Fruit fly (Drosophila melanogaster) whole organism, wandering third instar larva: ENCODE data around the gene CG42661.

Source experiments
- Abd-B ChIP-seq: fragments of >200 bp; optimal IDR thresholded peaks from 2 replicates; lab custom pipeline; 2017; ENCODE audit warnings: missing biosample characterization, missing genetic modification characterization
- CG32264 ChIP-seq: fragments of 200-800 bp; sonication (Bioruptor generic); optimal IDR thresholded peaks from 2 replicates; lab custom pipeline; 2016; ENCODE audit warnings: missing biosample characterization, missing genetic modification characterization
- CG9705 ChIP-seq: fragments of 200-800 bp; sonication (Bioruptor generic); optimal IDR thresholded peaks from 2 replicates; lab custom pipeline; 2018; ENCODE audit warnings: missing biosample characterization, mild to moderate bottlenecking, missing genetic modification characterization
- CrebA ChIP-seq: fragments of 200-800 bp; sonication (Bioruptor generic); optimal IDR thresholded peaks from 2 replicates; lab custom pipeline; 2016; ENCODE audit warnings: missing biosample characterization, mild to moderate bottlenecking, missing genetic modification characterization, borderline replicate concordance
- Dfd ChIP-seq: fragments of >200 bp; optimal IDR thresholded peaks from 2 replicates; lab custom pipeline; 2017; ENCODE audit warnings: missing biosample characterization, missing genetic modification characterization
- Dif ChIP-seq: fragments of 200-275, 200-300 bp; sonication (Bioruptor generic); optimal IDR thresholded peaks from 2 replicates; lab custom pipeline; 2018; ENCODE audit warnings: missing biosample characterization, missing genetic modification characterization; ENCODE audit not compliant: partially characterized antibody
- GATAd ChIP-seq: sonication (Bioruptor generic); optimal IDR thresholded peaks from 2 replicates; lab custom pipeline; 2016; ENCODE audit warnings: missing biosample characterization, missing genetic modification characterization
- HLH106 ChIP-seq: fragments of 200-800 bp; optimal IDR thresholded peaks from 3 replicates; lab custom pipeline; 2019; ENCODE audit warnings: missing biosample characterization, mild to moderate bottlenecking, missing genetic modification characterization, moderate library complexity
- Hnf4 ChIP-seq: fragments of 200-800 bp; sonication (Bioruptor generic); optimal IDR thresholded peaks from 2 replicates; lab custom pipeline; 2016; ENCODE audit warnings: missing biosample characterization, mild to moderate bottlenecking, missing genetic modification characterization
- Hr78 ChIP-seq: fragments of >200 bp; optimal IDR thresholded peaks from 2 replicates; lab custom pipeline; 2017; ENCODE audit warnings: missing biosample characterization, missing genetic modification characterization
- Hr83 ChIP-seq: fragments of 200-300 bp; sonication (Bioruptor generic); optimal IDR thresholded peaks from 2 replicates; lab custom pipeline; 2016; ENCODE audit warnings: missing biosample characterization, mild to moderate bottlenecking, missing genetic modification characterization, moderate library complexity; ENCODE audit not compliant: poor library complexity, severe bottlenecking
- Jra ChIP-seq: sonication (Bioruptor generic); optimal IDR thresholded peaks from 2 replicates; lab custom pipeline; 2016; ENCODE audit warnings: missing biosample characterization, missing genetic modification characterization
- Mio ChIP-seq: sonication (Bioruptor generic); optimal IDR thresholded peaks from 2 replicates; lab custom pipeline; 2016; ENCODE audit warnings: missing biosample characterization, missing genetic modification characterization
- Myc ChIP-seq: fragments of >200 bp; optimal IDR thresholded peaks from 2 replicates; lab custom pipeline; 2017
- N ChIP-seq: fragments of >200 bp; optimal IDR thresholded peaks from 2 replicates; lab custom pipeline; 2018; ENCODE audit warnings: missing biosample characterization, missing external identifiers, missing genetic modification characterization
- OdsH ChIP-seq: fragments of 200-800 bp; sonication (Bioruptor generic); optimal IDR thresholded peaks from 2 replicates; lab custom pipeline; 2016; ENCODE audit warnings: missing biosample characterization, mild to moderate bottlenecking, missing genetic modification characterization
- Rel ChIP-seq, 2 experiments: fragments of 200-800 bp; sonication (Bioruptor generic) in 1 of 2; optimal IDR thresholded peaks; 2 replicates in 1 of 2; 3 replicates in 1 of 2; lab custom pipeline; 2016 to 2019; ENCODE audit warnings: mild to moderate bottlenecking in 2 of 2, missing biosample characterization in 2 of 2, missing genetic modification characterization in 2 of 2, moderate library complexity in 1 of 2
- Vsx2 ChIP-seq: fragments of 200-300, 225-300 bp; sonication (Bioruptor generic); optimal IDR thresholded peaks from 2 replicates; lab custom pipeline; 2018; ENCODE audit warnings: missing biosample characterization, missing genetic modification characterization; ENCODE audit not compliant: partially characterized antibody
- br ChIP-seq: fragments of 200-800 bp; sonication (Bioruptor generic); optimal IDR thresholded peaks from 2 replicates; lab custom pipeline; 2016; ENCODE audit warnings: missing biosample characterization, missing genetic modification characterization
- brk ChIP-seq: fragments of 200-800 bp; sonication (Bioruptor generic); optimal IDR thresholded peaks from 2 replicates; lab custom pipeline; 2016; ENCODE audit warnings: missing biosample characterization, mild to moderate bottlenecking, missing genetic modification characterization
- dl ChIP-seq, 2 experiments: fragments of 175-275, 200-275 bp in 1 of 2; fragments of 200-275 bp in 1 of 2; sonication (Bioruptor generic); optimal IDR thresholded peaks; lab custom pipeline; 2018; ENCODE audit warnings: mild to moderate bottlenecking in 2 of 2, missing biosample characterization in 2 of 2, missing genetic modification characterization in 2 of 2, moderate library complexity in 2 of 2; ENCODE audit not compliant: partially characterized antibody in 2 of 2, insufficient read depth in 1 of 2
- dmrt93B ChIP-seq: fragments of 200-800 bp; sonication (Bioruptor generic); optimal IDR thresholded peaks from 2 replicates; lab custom pipeline; 2018; ENCODE audit warnings: missing biosample characterization, mild to moderate bottlenecking, missing genetic modification characterization
- dsf ChIP-seq: sonication (Bioruptor generic); optimal IDR thresholded peaks from 2 replicates; lab custom pipeline; 2016; ENCODE audit warnings: missing biosample characterization, missing genetic modification characterization, borderline replicate concordance
- ey ChIP-seq: fragments of 200-800 bp; sonication (Bioruptor generic); optimal IDR thresholded peaks from 2 replicates; lab custom pipeline; 2016; ENCODE audit warnings: missing biosample characterization, missing genetic modification characterization
- foxo ChIP-seq, 2 experiments: fragments of 200-800 bp; sonication (Bioruptor generic); optimal IDR thresholded peaks; 2 replicates in 1 of 2; 3 replicates in 1 of 2; lab custom pipeline; 2016 to 2017; ENCODE audit warnings: missing biosample characterization in 2 of 2, missing genetic modification characterization in 2 of 2
- fru ChIP-seq: fragments of 200-800 bp; sonication (Bioruptor generic); optimal IDR thresholded peaks from 3 replicates; lab custom pipeline; 2016; ENCODE audit warnings: missing biosample characterization, mild to moderate bottlenecking, missing genetic modification characterization
- h ChIP-seq: fragments of 200-800 bp; sonication (Bioruptor generic); optimal IDR thresholded peaks from 3 replicates; lab custom pipeline; 2016; ENCODE audit warnings: missing biosample characterization, mild to moderate bottlenecking, missing genetic modification characterization
- lola ChIP-seq: fragments of >200 bp; optimal IDR thresholded peaks from 2 replicates; lab custom pipeline; 2017; ENCODE audit warnings: missing biosample characterization, missing genetic modification characterization
- pan ChIP-seq: fragments of >200 bp; optimal IDR thresholded peaks from 2 replicates; lab custom pipeline; 2017
- rgr ChIP-seq: fragments of 200-800 bp; sonication (Bioruptor generic); optimal IDR thresholded peaks from 3 replicates; lab custom pipeline; 2016; ENCODE audit warnings: missing biosample characterization, mild to moderate bottlenecking, missing genetic modification characterization
- sage ChIP-seq: fragments of 200-800 bp; sonication (Bioruptor generic); optimal IDR thresholded peaks from 2 replicates; lab custom pipeline; 2016; ENCODE audit warnings: missing biosample characterization, mild to moderate bottlenecking, missing genetic modification characterization
- sv ChIP-seq: fragments of 200-800 bp; sonication (Bioruptor generic); optimal IDR thresholded peaks from 3 replicates; lab custom pipeline; 2016; ENCODE audit warnings: missing biosample characterization, missing genetic modification characterization
- tai ChIP-seq: sonication (Bioruptor generic); optimal IDR thresholded peaks from 2 replicates; lab custom pipeline; 2016; ENCODE audit warnings: missing biosample characterization, missing genetic modification characterization
- usp ChIP-seq: fragments of >200 bp; optimal IDR thresholded peaks from 2 replicates; lab custom pipeline; 2017; ENCODE audit warnings: missing biosample characterization, missing genetic modification characterization
- woc ChIP-seq: sonication (Bioruptor generic); optimal IDR thresholded peaks from 2 replicates; lab custom pipeline; 2016; ENCODE audit warnings: missing biosample characterization, mild to moderate bottlenecking, missing genetic modification characterization

The CG42661 gene

dm6 chr3L:7437366-7437765 lies 27.9 kb upstream of the CG42661 start, which contains the start of gene CG14835:
CG14835 (minus strand) TSS chr3L:7437466.
- TF ChIP-seq GATAd (GFP tag; lab: Kevin White, UChicago), result no peak
- TF ChIP-seq Hr83, result no peak

- no peak for TF ChIP-seq Jra
- no peak for TF ChIP-seq woc (GFP tag; lab: Kevin White, UChicago)
- no peak for TF ChIP-seq br (GFP tag; lab: Kevin White, UChicago)
- no peak for TF ChIP-seq ey (GFP tag; lab: Kevin White, UChicago)
- TF ChIP-seq HLH106, result no peak
- TF ChIP-seq, all 38 proteins: peak for 0
Measured at dm6 chr3L:7439305-7439704, 26.0 kb upstream of the CG42661 start, which contains the start of gene sphinx1. sphinx1 (minus strand) TSS chr3L:7439405.

dm6 chr3L:7440633-7441032 lies 24.7 kb upstream of the CG42661 start, which contains the start of gene sphinx2:
sphinx2 (minus strand) TSS chr3L:7440733.
- no peak for TF ChIP-seq Hr83
- no peak for TF ChIP-seq Hnf4 (GFP tag; lab: Kevin White, UChicago)
- TF ChIP-seq ey (GFP tag; lab: Kevin White, UChicago), result no peak
- TF ChIP-seq h (GFP tag; lab: Kevin White, UChicago), result no peak
- TF ChIP-seq dl (GFP tag; optimal IDR thresholded peaks at IDR 0.05; lab: Kevin White, UChicago; ENCODE audit: insufficient read depth in 1 of 2, partially characterized antibody in 2 of 2), result no peak
- TF ChIP-seq pan (lab: Kevin White, UChicago), result no peak
- TF ChIP-seq CG9705 (GFP tag; lab: Kevin White, UChicago), result no peak
- TF ChIP-seq Myc, result no peak
- no peak for TF ChIP-seq dmrt93B
- TF ChIP-seq rgr (GFP tag; lab: Kevin White, UChicago), result no peak
- TF ChIP-seq Dfd, result no peak
- no peak for TF ChIP-seq Rel (GFP tag; optimal IDR thresholded peaks at IDR 0.05; lab: Kevin White, UChicago)
- TF ChIP-seq Rel (tag; optimal IDR thresholded peaks at IDR 0.05; lab: Kevin White, UChicago), result no peak
- TF ChIP-seq lola (GFP tag; lab: Kevin White, UChicago), result no peak
- TF ChIP-seq Vsx2 (GFP tag; lab: Kevin White, UChicago), result no peak

dm6 chr3L:7449097-7449496 lies 16.2 kb upstream of the CG42661 start:
- TF ChIP-seq Mio (GFP tag; lab: Kevin White, UChicago), result no peak
- TF ChIP-seq foxo (GFP tag; optimal IDR thresholded peaks at IDR 0.05; lab: Kevin White, UChicago), result no peak
- no peak for TF ChIP-seq sage (GFP tag; lab: Kevin White, UChicago)
- TF ChIP-seq pan (lab: Kevin White, UChicago), result no peak
- TF ChIP-seq sv (GFP tag; lab: Kevin White, UChicago), result no peak
- TF ChIP-seq OdsH (GFP tag; lab: Kevin White, UChicago), result no peak

- TF ChIP-seq fru (GFP tag; lab: Kevin White, UChicago) (no peak), Dif (no peak), N (GFP tag; lab: Kevin White, UChicago) (no peak)
Measured at dm6 chr3L:7450553-7450952, 14.8 kb upstream of the CG42661 start, which contains the start of gene CG33278. CG33278 (plus strand) TSS chr3L:7450853.

- TF ChIP-seq dsf (GFP tag; lab: Kevin White, UChicago), result no peak
- TF ChIP-seq dl (GFP tag; optimal IDR thresholded peaks at IDR 0.05; lab: Kevin White, UChicago; ENCODE audit: insufficient read depth in 1 of 2, partially characterized antibody in 2 of 2), result no peak
- TF ChIP-seq sage (GFP tag; lab: Kevin White, UChicago), result no peak
- no peak for TF ChIP-seq Abd-B (GFP tag; lab: Kevin White, UChicago)
- no peak for TF ChIP-seq CrebA (GFP tag; lab: Kevin White, UChicago)
- no peak for TF ChIP-seq brk (GFP tag; lab: Kevin White, UChicago)
- no peak for TF ChIP-seq CG9705 (GFP tag; lab: Kevin White, UChicago)
- TF ChIP-seq tai (GFP tag; lab: Kevin White, UChicago), result no peak
- no peak for TF ChIP-seq N (GFP tag; lab: Kevin White, UChicago)
- no peak for TF ChIP-seq CG32264 (GFP tag; lab: Kevin White, UChicago)
- no peak for TF ChIP-seq usp (GFP tag; lab: Kevin White, UChicago)
- no peak for TF ChIP-seq rgr (GFP tag; lab: Kevin White, UChicago)
- no peak for TF ChIP-seq Hr78 (GFP tag; lab: Kevin White, UChicago)
- TF ChIP-seq ey (GFP tag; lab: Kevin White, UChicago), result no peak
- TF ChIP-seq Mio (GFP tag; lab: Kevin White, UChicago), result no peak
- no peak for TF ChIP-seq Rel (GFP tag; optimal IDR thresholded peaks at IDR 0.05; lab: Kevin White, UChicago)
- TF ChIP-seq Rel (tag; optimal IDR thresholded peaks at IDR 0.05; lab: Kevin White, UChicago), result no peak
- TF ChIP-seq br (GFP tag; lab: Kevin White, UChicago), result no peak
- no peak for TF ChIP-seq HLH106
- TF ChIP-seq Hnf4 (GFP tag; lab: Kevin White, UChicago), result no peak
Measured at dm6 chr3L:7455849-7456248, 9.5 kb upstream of the CG42661 start, which contains the start of gene ppk26. ppk26 (plus strand) TSS chr3L:7456149.
